Fruit fly (Drosophila melanogaster) whole organism, embryonic: ENCODE measurements around the gene CG4783.

ENCODE experiments used
- Adf1 ChIP-seq: fragments of 200-800 bp; sonication (Bioruptor generic); IDR thresholded peaks from 2 replicates; pipeline ENCODE4 v1.3.6; 2022; ENCODE audit warnings: missing biosample characterization, missing genetic modification characterization
- BtbVII ChIP-seq: fragments of 200-800 bp; sonication (Bioruptor generic); optimal IDR thresholded peaks from 3 replicates; lab custom pipeline; 2017; ENCODE audit warnings: missing biosample characterization, mild to moderate bottlenecking, missing genetic modification characterization
- CG10274 ChIP-seq: fragments of 200-800 bp; sonication (Bioruptor generic); optimal IDR thresholded peaks from 3 replicates; lab custom pipeline; 2017; ENCODE audit warnings: missing biosample characterization, mild to moderate bottlenecking, missing genetic modification characterization
- CG10431 ChIP-seq: fragments of 200-800 bp; sonication (Bioruptor generic); optimal IDR thresholded peaks from 3 replicates; lab custom pipeline; 2018; ENCODE audit warnings: missing biosample characterization, mild to moderate bottlenecking, missing genetic modification characterization
- CG10654 ChIP-seq: fragments of 200-800 bp; sonication (Bioruptor generic); optimal IDR thresholded peaks from 2 replicates; lab custom pipeline; 2016; ENCODE audit warnings: missing biosample characterization, missing genetic modification characterization
- CG11085 ChIP-seq: fragments of 200-800 bp; sonication (Bioruptor generic); IDR thresholded peaks from 2 replicates; pipeline ENCODE4 v1.3.6; 2022; ENCODE audit warnings: missing biosample characterization, missing genetic modification characterization
- CG11560 ChIP-seq: fragments of 200-800 bp; sonication (Bioruptor generic); IDR thresholded peaks from 3 replicates; pipeline ENCODE4 v1.3.6; 2022; ENCODE audit warnings: missing biosample characterization, missing genetic modification characterization
- CG13775 ChIP-seq: fragments of 200-800 bp; sonication (Bioruptor generic); optimal IDR thresholded peaks from 3 replicates; lab custom pipeline; 2017; ENCODE audit warnings: missing biosample characterization, mild to moderate bottlenecking, missing genetic modification characterization
- CG14441 ChIP-seq: fragments of 200-800 bp; sonication (Bioruptor generic); IDR thresholded peaks from 2 replicates; pipeline ENCODE4 v1.3.6; 2022; ENCODE audit warnings: missing biosample characterization, missing genetic modification characterization
- CG14965 ChIP-seq: fragments of 200-800 bp; sonication (Bioruptor generic); optimal IDR thresholded peaks from 2 replicates; lab custom pipeline; 2016; ENCODE audit warnings: missing biosample characterization, missing genetic modification characterization, borderline replicate concordance
- CG17612 ChIP-seq: fragments of 200-800 bp; sonication (Bioruptor generic); IDR thresholded peaks from 2 replicates; pipeline ENCODE4 v1.3.6; 2022; ENCODE audit warnings: missing biosample characterization, missing genetic modification characterization
- CG31441 ChIP-seq: fragments of 200-800 bp; sonication (Bioruptor generic); IDR thresholded peaks from 2 replicates; pipeline ENCODE4 v1.3.6; 2022; ENCODE audit warnings: missing biosample characterization, missing genetic modification characterization
- CG3163 ChIP-seq: fragments of 200-800 bp; sonication (Bioruptor generic); optimal IDR thresholded peaks from 3 replicates; lab custom pipeline; 2016; ENCODE audit warnings: missing biosample characterization, missing genetic modification characterization
- CG33213 ChIP-seq: fragments of 200-800 bp; sonication (Bioruptor generic); optimal IDR thresholded peaks from 3 replicates; lab custom pipeline; 2016; ENCODE audit warnings: missing biosample characterization, missing genetic modification characterization
- CG4730 ChIP-seq: fragments of 200-800 bp; sonication (Bioruptor generic); IDR thresholded peaks from 2 replicates; pipeline ENCODE4 v1.3.6; 2022; ENCODE audit warnings: missing biosample characterization, missing genetic modification characterization
- CG4820 ChIP-seq: fragments of 200-800 bp; sonication (Bioruptor generic); optimal IDR thresholded peaks from 3 replicates; lab custom pipeline; 2016; ENCODE audit warnings: missing biosample characterization, missing genetic modification characterization
- CG6254 ChIP-seq: fragments of 200-800 bp; sonication (Bioruptor generic); optimal IDR thresholded peaks from 3 replicates; lab custom pipeline; 2017; ENCODE audit warnings: mild to moderate bottlenecking, missing biosample characterization, missing genetic modification reagents, missing genetic modification characterization
- CG8924 ChIP-seq: fragments of 200-800 bp; optimal IDR thresholded peaks from 3 replicates; lab custom pipeline; 2019; ENCODE audit warnings: missing biosample characterization, mild to moderate bottlenecking, missing genetic modification characterization, moderate library complexity
- CG9932 ChIP-seq: fragments of 200-800 bp; sonication (Bioruptor generic); IDR thresholded peaks from 2 replicates; pipeline ENCODE4 v1.3.6; 2022; ENCODE audit warnings: missing biosample characterization, missing genetic modification characterization
- D19B ChIP-seq: fragments of 200-800 bp; sonication (Bioruptor generic); optimal IDR thresholded peaks from 2 replicates; lab custom pipeline; 2017; ENCODE audit warnings: missing biosample characterization, mild to moderate bottlenecking, missing genetic modification characterization
- GATAe ChIP-seq: fragments of 200-800 bp; sonication (Bioruptor generic); conservative IDR thresholded peaks from 2 replicates; pipeline ENCODE4 v1.3.6; 2022; ENCODE audit warnings: missing biosample characterization, missing genetic modification characterization
- H15 ChIP-seq: fragments of 200-800 bp; sonication (Bioruptor generic); IDR thresholded peaks from 3 replicates; pipeline ENCODE4 v1.3.6; 2022; ENCODE audit warnings: missing biosample characterization, missing genetic modification characterization
- HHEX ChIP-seq: fragments of 200-800 bp; sonication (Bioruptor generic); optimal IDR thresholded peaks from 3 replicates; lab custom pipeline; 2017; ENCODE audit warnings: missing biosample characterization, mild to moderate bottlenecking, missing genetic modification characterization, missing genetic modification reagents
- HmgD ChIP-seq: fragments of 200-800 bp; sonication (Bioruptor generic); optimal IDR thresholded peaks from 3 replicates; lab custom pipeline; 2016; ENCODE audit warnings: missing biosample characterization, missing genetic modification characterization
- Kr ChIP-seq: fragments of 200-800 bp; sonication (Bioruptor generic); optimal IDR thresholded peaks from 2 replicates; lab custom pipeline; 2017; ENCODE audit warnings: missing biosample characterization, mild to moderate bottlenecking, missing genetic modification characterization
- Med ChIP-seq: fragments of 200-800 bp; sonication (Bioruptor generic); peaks from one replicate; lab custom pipeline; 2016; ENCODE audit warnings: missing biosample characterization, missing genetic modification characterization, mild to moderate bottlenecking, inconsistent platforms, moderate library complexity
- Pdp1 ChIP-seq, 2 experiments: fragments of 200-800 bp; sonication (Bioruptor generic); optimal IDR thresholded peaks; 3 replicates each; lab custom pipeline; 2016; ENCODE audit warnings: missing biosample characterization in 2 of 2, missing genetic modification characterization in 2 of 2, mild to moderate bottlenecking in 1 of 2, moderate library complexity in 1 of 2
- Trl ChIP-seq, 3 experiments: fragments of >200 bp in 2 of 3; fragments of 200-800 bp in 1 of 3; sonication (Bioruptor generic) in 1 of 3; optimal IDR thresholded peaks; 2 replicates in 1 of 3; 3 replicates in 2 of 3; lab custom pipeline; 2016 to 2017; ENCODE audit warnings: missing biosample characterization in 1 of 3, missing genetic modification characterization in 1 of 3
- YL-1 ChIP-seq: fragments of 200-800 bp; sonication (Bioruptor generic); optimal IDR thresholded peaks from 3 replicates; lab custom pipeline; 2017; ENCODE audit warnings: missing biosample characterization, mild to moderate bottlenecking, missing genetic modification characterization
- ac ChIP-seq: fragments of 200-800 bp; sonication (Bioruptor generic); optimal IDR thresholded peaks from 3 replicates; lab custom pipeline; 2017; ENCODE audit warnings: missing biosample characterization, mild to moderate bottlenecking, missing genetic modification characterization
- ap ChIP-seq: fragments of 200-800 bp; sonication (Bioruptor generic); IDR thresholded peaks from 2 replicates; pipeline ENCODE4 v1.3.6; 2022; ENCODE audit warnings: missing biosample characterization, missing genetic modification characterization
- bigmax ChIP-seq: fragments of 200-800 bp; sonication (Bioruptor generic); optimal IDR thresholded peaks from 2 replicates; lab custom pipeline; 2018; ENCODE audit warnings: missing biosample characterization, mild to moderate bottlenecking, missing genetic modification characterization
- btn ChIP-seq: fragments of 200-800 bp; sonication (Bioruptor generic); optimal IDR thresholded peaks from 2 replicates; lab custom pipeline; 2016; ENCODE audit warnings: missing biosample characterization, missing genetic modification characterization
- crp ChIP-seq, 2 experiments: fragments of 200-800 bp; sonication (Bioruptor generic); optimal IDR thresholded peaks; 2 replicates in 1 of 2; 3 replicates in 1 of 2; lab custom pipeline; 2017; ENCODE audit warnings: missing biosample characterization in 2 of 2, missing genetic modification characterization in 2 of 2, mild to moderate bottlenecking in 1 of 2, moderate library complexity in 1 of 2
- dysf ChIP-seq: fragments of 200-800 bp; sonication (Bioruptor generic); IDR thresholded peaks from 3 replicates; pipeline ENCODE4 v1.3.6; 2022; ENCODE audit warnings: missing biosample characterization, missing genetic modification characterization
- en ChIP-seq: fragments of 200-800 bp; sonication (Bioruptor generic); optimal IDR thresholded peaks from 2 replicates; lab custom pipeline; 2016; ENCODE audit warnings: missing biosample characterization, missing genetic modification characterization
- eve ChIP-seq, 2 experiments: fragments of >200 bp; optimal IDR thresholded peaks; 2 replicates each; lab custom pipeline; 2017; ENCODE audit warnings: missing biosample characterization in 2 of 2, missing genetic modification characterization in 2 of 2
- fru ChIP-seq: fragments of >200 bp; optimal IDR thresholded peaks from 2 replicates; lab custom pipeline; 2017
- gfzf ChIP-seq: fragments of 200-800 bp; sonication (Bioruptor generic); optimal IDR thresholded peaks from 2 replicates; lab custom pipeline; 2016; ENCODE audit warnings: missing biosample characterization, mild to moderate bottlenecking, missing genetic modification characterization, moderate library complexity
- kni ChIP-seq: fragments of 200-800 bp; sonication (Bioruptor generic); optimal IDR thresholded peaks from 3 replicates; lab custom pipeline; 2017; ENCODE audit warnings: mild to moderate bottlenecking, missing biosample characterization, missing genetic modification reagents, missing genetic modification characterization
- lab ChIP-seq: fragments of 200-800 bp; sonication (Bioruptor generic); optimal IDR thresholded peaks from 3 replicates; lab custom pipeline; 2017; ENCODE audit warnings: missing biosample characterization, missing genetic modification characterization, mild to moderate bottlenecking, moderate library complexity, missing genetic modification reagents
- pb ChIP-seq: fragments of 200-800 bp; sonication (Bioruptor generic); optimal IDR thresholded peaks from 3 replicates; lab custom pipeline; 2016; ENCODE audit warnings: missing biosample characterization, missing genetic modification characterization
- phol ChIP-seq: fragments of 200-800 bp; sonication (Bioruptor generic); optimal IDR thresholded peaks from 3 replicates; lab custom pipeline; 2018; ENCODE audit warnings: missing biosample characterization, mild to moderate bottlenecking, missing genetic modification characterization, moderate library complexity
- prd ChIP-seq, 3 experiments: fragments of >200 bp in 2 of 3; fragments of 200-800 bp in 1 of 3; sonication (Bioruptor generic) in 1 of 3; optimal IDR thresholded peaks in 2 of 3; IDR thresholded peaks in 1 of 3; 2 replicates in 2 of 3; 3 replicates in 1 of 3; pipeline versions ENCODE4 v1.3.6 to Lab custom; 2017 to 2022; ENCODE audit warnings: missing biosample characterization in 1 of 3, missing genetic modification characterization in 1 of 3
- pros ChIP-seq: fragments of 200-800 bp; sonication (Bioruptor generic); optimal IDR thresholded peaks from 3 replicates; lab custom pipeline; 2019; ENCODE audit warnings: missing biosample characterization, mild to moderate bottlenecking, missing genetic modification characterization, moderate library complexity
- pum ChIP-seq: fragments of 200-800 bp; sonication (Bioruptor generic); optimal IDR thresholded peaks from 2 replicates; lab custom pipeline; 2016; ENCODE audit warnings: missing biosample characterization, missing genetic modification characterization
- sob ChIP-seq: fragments of 200-800 bp; sonication (Bioruptor generic); IDR thresholded peaks from 2 replicates; pipeline ENCODE4 v1.3.6; 2022; ENCODE audit warnings: missing biosample characterization, missing genetic modification characterization
- tll ChIP-seq, 2 experiments: fragments of 200-800 bp in 1 of 2; fragments of >200 bp in 1 of 2; sonication (Bioruptor generic) in 1 of 2; optimal IDR thresholded peaks; 2 replicates each; lab custom pipeline; 2017 to 2019; ENCODE audit warnings: missing biosample characterization in 2 of 2, missing genetic modification characterization in 2 of 2, mild to moderate bottlenecking in 1 of 2, moderate library complexity in 1 of 2
- usp ChIP-seq: fragments of >200 bp; optimal IDR thresholded peaks from 2 replicates; lab custom pipeline; 2017; ENCODE audit warnings: missing biosample characterization, missing genetic modification characterization

The CG4783 gene

dm6 chr3R:19985376-19985775 is 37.1 kb downstream of the CG4783 start (continued):
- TF ChIP-seq bigmax (GFP tag; lab: Kevin White, UChicago) = no peak

- no peak for TF ChIP-seq YL-1 (GFP tag; lab: Kevin White, UChicago)
- TF ChIP-seq CG31441 (GFP tag; lab: Robert Waterston, UW) = no peak
- TF ChIP-seq CG17612 (GFP tag; lab: Robert Waterston, UW) = no peak
- no peak for TF ChIP-seq CG6254 (GFP tag; lab: Kevin White, UChicago)
- TF ChIP-seq Trl (optimal IDR thresholded peaks at IDR 0.05; lab: Kevin White, UChicago) = no peak
- TF ChIP-seq Trl (GFP tag; optimal IDR thresholded peaks at IDR 0.05; lab: Kevin White, UChicago) = no peak
- TF ChIP-seq HmgD (GFP tag; lab: Kevin White, UChicago) = no peak
- TF ChIP-seq CG11085 (GFP tag; lab: Robert Waterston, UW) = no peak
- no peak for TF ChIP-seq Pdp1 (GFP tag; optimal IDR thresholded peaks at IDR 0.05; lab: Kevin White, UChicago)
- TF ChIP-seq ac (GFP tag; lab: Kevin White, UChicago) = peak; percentile 50
- no peak for TF ChIP-seq H15 (GFP tag; lab: Robert Waterston, UW)
- TF ChIP-seq CG10274 (GFP tag; lab: Kevin White, UChicago) = no peak
- no peak for TF ChIP-seq CG13775
- TF ChIP-seq Adf1 = no peak
- TF ChIP-seq CG14441 (GFP tag; lab: Robert Waterston, UW) = no peak
- peak in 1 of 2 experiments; percentile 87 for TF ChIP-seq tll (GFP tag; optimal IDR thresholded peaks at IDR 0.05; lab: Kevin White, UChicago)
- TF ChIP-seq CG10431 (GFP tag; lab: Kevin White, UChicago) = no peak
- no peak for TF ChIP-seq prd (optimal IDR thresholded peaks at IDR 0.05; lab: Kevin White, UChicago)
- peak; percentile 35; the same call in 2 of the 3 replicates for TF ChIP-seq prd (GFP tag; IDR thresholded peaks at IDR 0.05; lab: Robert Waterston, UW)
- no peak for TF ChIP-seq HHEX (GFP tag; lab: Kevin White, UChicago)
- TF ChIP-seq pum (GFP tag; lab: Kevin White, UChicago) = no peak
- TF ChIP-seq CG11560 (tag; lab: Robert Waterston, UW) = no peak
- TF ChIP-seq lab (GFP tag; lab: Kevin White, UChicago) = no peak
- TF ChIP-seq D19B (GFP tag; lab: Kevin White, UChicago) = no peak
- peak; percentile 89 for TF ChIP-seq Kr (GFP tag; lab: Kevin White, UChicago)
- no peak for TF ChIP-seq sob (GFP tag; lab: Robert Waterston, UW)
- no peak for TF ChIP-seq btn
- TF ChIP-seq CG10654 (GFP tag; lab: Kevin White, UChicago) = no peak
- no peak for TF ChIP-seq phol (tag; lab: Kevin White, UChicago)
- no peak for TF ChIP-seq pb (GFP tag; lab: Kevin White, UChicago)
- no peak for TF ChIP-seq CG14965
- TF ChIP-seq fru (lab: Kevin White, UChicago) = no peak
- TF ChIP-seq en (GFP tag; lab: Kevin White, UChicago) = no peak
- TF ChIP-seq ap (GFP tag; lab: Robert Waterston, UW) = no peak
- peak; percentile 71 for TF ChIP-seq pros (GFP tag; lab: Kevin White, UChicago)
- no peak for TF ChIP-seq GATAe (GFP tag; lab: Robert Waterston, UW)
- TF ChIP-seq crp (GFP tag; optimal IDR thresholded peaks at IDR 0.05; lab: Kevin White, UChicago) = no peak
- no peak for TF ChIP-seq CG33213 (GFP tag; lab: Kevin White, UChicago)
- peak; percentile 13 for TF ChIP-seq CG8924 (tag; lab: Kevin White, UChicago)
- no peak for TF ChIP-seq usp
- TF ChIP-seq CG4730 = no peak
- no peak for TF ChIP-seq CG3163 (GFP tag; lab: Kevin White, UChicago)
- no peak for TF ChIP-seq gfzf (GFP tag; lab: Kevin White, UChicago)
- no peak for TF ChIP-seq dysf
- TF ChIP-seq CG9932 (GFP tag; lab: Robert Waterston, UW) = no peak
- no peak for TF ChIP-seq eve (GFP tag; optimal IDR thresholded peaks at IDR 0.05; lab: Kevin White, UChicago)
- TF ChIP-seq CG4820 (GFP tag; lab: Kevin White, UChicago) = no peak
- no peak for TF ChIP-seq BtbVII (GFP tag; lab: Kevin White, UChicago)
- TF ChIP-seq Med = peak; percentile 1
- TF ChIP-seq kni (GFP tag; lab: Kevin White, UChicago) = peak; percentile 74
Observed at dm6 chr3R:19995408-19995807, 47.2 kb downstream of the CG4783 start.
